Worm (Caenorhabditis elegans): ENCODE results near the gene F57F4.2.

Gene F57F4.2

DNA sequence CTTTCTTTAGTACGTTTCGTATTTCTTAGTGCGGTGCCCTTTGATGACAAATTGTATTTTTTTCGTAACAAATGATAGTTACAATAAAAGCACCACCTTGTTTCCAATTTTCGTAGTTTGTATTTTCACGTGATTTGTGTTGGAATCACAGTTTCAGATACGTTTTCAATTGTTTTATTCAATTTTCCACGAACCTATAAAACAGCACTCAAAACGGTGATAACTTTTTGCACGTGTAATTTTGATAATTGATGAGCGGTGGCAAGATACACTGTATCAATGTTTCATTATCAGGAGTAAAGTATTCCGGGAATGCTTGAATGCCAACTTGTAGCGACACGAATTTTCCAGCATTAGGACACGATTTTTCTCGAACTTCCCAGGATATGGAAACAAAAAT, 21.6 kb upstream of the F57F4.2 start (continued):
- peak; percentile 37 for TF ChIP-seq nhr-48 (tag; optimal IDR thresholded peaks at IDR 0.05)
- TF ChIP-seq snpc-4 (tag; optimal IDR thresholded peaks at IDR 0.05): no peak
- TF ChIP-seq ceh-32 (tag; optimal IDR thresholded peaks at IDR 0.05; ENCODE audit: poor library complexity): no peak
- TF ChIP-seq nhr-77 (tag; optimal IDR thresholded peaks at IDR 0.05): peak; percentile 54
- TF ChIP-seq F44E2.7 (GFP tag; IDR thresholded peaks at IDR 0.05): no peak
- peak; percentile 91 for TF ChIP-seq nhr-28 (tag; optimal IDR thresholded peaks at IDR 0.05)
- TF ChIP-seq F26F4.8 (GFP tag; conservative IDR thresholded peaks at IDR 0.05): no peak
- peak; percentile 31 for TF ChIP-seq T20F7.1 (GFP tag; optimal IDR thresholded peaks at IDR 0.05)
- no peak for TF ChIP-seq Y75B8A.6 (GFP tag; IDR thresholded peaks at IDR 0.05)
- TF ChIP-seq nhr-237 (tag; optimal IDR thresholded peaks at IDR 0.05): no peak
- TF ChIP-seq rbr-2 (tag; optimal IDR thresholded peaks at IDR 0.05): no peak
- TF ChIP-seq F37D6.2 (tag; optimal IDR thresholded peaks at IDR 0.05): no peak
- TF ChIP-seq ztf-11 (tag; optimal IDR thresholded peaks at IDR 0.05): no peak
- peak in 1 of 2 experiments; percentile 25 for TF ChIP-seq unc-62 (GFP tag; optimal IDR thresholded peaks at IDR 0.05 in 1 of 2)
- no peak for TF ChIP-seq unc-62 (tag; optimal IDR thresholded peaks at IDR 0.05)
- TF ChIP-seq snpc-1.2 (GFP tag; IDR thresholded peaks at IDR 0.05): no peak
- TF ChIP-seq dve-1 (tag; optimal IDR thresholded peaks at IDR 0.05; ENCODE audit: insufficient read depth): peak; percentile 74
- no peak for TF ChIP-seq skn-1 (tag; optimal IDR thresholded peaks at IDR 0.05)
- TF ChIP-seq fos-1 (tag; optimal IDR thresholded peaks at IDR 0.05): no peak
- TF ChIP-seq D1046.2 (GFP tag; IDR thresholded peaks at IDR 0.05): no peak
- no peak for TF ChIP-seq lin-13 (GFP tag; optimal IDR thresholded peaks at IDR 0.05)
- TF ChIP-seq lin-15B (tag; optimal IDR thresholded peaks at IDR 0.05): no peak
- no peak for TF ChIP-seq madf-5 (GFP tag; IDR thresholded peaks at IDR 0.05)
- TF ChIP-seq zip-2 (tag; optimal IDR thresholded peaks at IDR 0.05): no peak
- TF ChIP-seq daf-12 (tag; optimal IDR thresholded peaks at IDR 0.05): no peak

DNA sequence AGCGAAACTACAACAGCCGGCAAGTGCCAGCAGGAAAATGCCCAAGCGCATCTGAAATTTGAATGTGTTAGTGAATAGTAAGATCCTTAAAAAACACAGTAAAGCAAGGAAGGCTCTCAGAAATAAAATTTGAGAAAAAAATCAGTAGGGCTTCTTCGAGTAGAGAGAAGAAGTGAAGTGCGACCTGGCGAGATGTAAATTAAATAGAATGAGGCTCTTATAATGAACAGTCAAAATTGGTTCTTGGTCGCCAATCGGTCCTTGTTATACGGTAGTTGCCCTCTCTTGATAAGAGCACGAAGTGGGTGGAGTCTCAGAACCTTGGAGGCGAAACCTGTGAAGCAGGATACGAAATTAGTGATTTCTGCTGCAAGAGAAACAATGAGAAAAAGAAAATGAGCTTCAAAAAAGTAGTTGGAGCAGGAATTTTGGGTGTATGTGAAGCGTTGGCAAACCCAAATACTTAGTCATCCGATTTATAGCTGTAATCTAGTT, 19.2 kb upstream of the F57F4.2 start, which contains the start of gene bcf-1:
Gene bcf-1 (minus strand): TSS at position 51 of the 495 bp plus-strand sequence.
- TF ChIP-seq pqm-1 (tag; optimal IDR thresholded peaks at IDR 0.05): peak; percentile 79
- no peak for TF ChIP-seq ceh-32 (tag; optimal IDR thresholded peaks at IDR 0.05; ENCODE audit: poor library complexity)
- no peak for TF ChIP-seq hlh-30 (tag; optimal IDR thresholded peaks at IDR 0.05; ENCODE audit: insufficient read depth)
- TF ChIP-seq hlh-11 (tag; optimal IDR thresholded peaks at IDR 0.05): peak; percentile 33
- TF ChIP-seq madf-5 (GFP tag; IDR thresholded peaks at IDR 0.05): no peak
- no peak for TF ChIP-seq ceh-28 (tag; optimal IDR thresholded peaks at IDR 0.05)
- no peak for TF ChIP-seq fos-1 (tag; optimal IDR thresholded peaks at IDR 0.05)
- no peak for TF ChIP-seq lin-1 (GFP tag; IDR thresholded peaks at IDR 0.05)
- TF ChIP-seq duxl-1 (tag; optimal IDR thresholded peaks at IDR 0.05; ENCODE audit: poor library complexity): no peak
- no peak for TF ChIP-seq ztf-11 (tag; optimal IDR thresholded peaks at IDR 0.05)
- no peak for TF ChIP-seq madf-9 (GFP tag; conservative IDR thresholded peaks at IDR 0.05)
- TF ChIP-seq nhr-42 (GFP tag; IDR thresholded peaks at IDR 0.05): no peak
- peak; percentile 63 for TF ChIP-seq dmd-6 (GFP tag; IDR thresholded peaks at IDR 0.05)
- TF ChIP-seq nhr-28 (tag; optimal IDR thresholded peaks at IDR 0.05): peak; percentile 29
- TF ChIP-seq arid-1 (GFP tag; conservative IDR thresholded peaks at IDR 0.05): no peak
- no peak for TF ChIP-seq F26F4.8 (GFP tag; conservative IDR thresholded peaks at IDR 0.05)
- TF ChIP-seq T20F7.1 (GFP tag; optimal IDR thresholded peaks at IDR 0.05): no peak
- 0 out of 2 replicates have a peak, but pooled peaks have one; percentile 52 for TF ChIP-seq php-3 (GFP tag; IDR thresholded peaks at IDR 0.05)

DNA sequence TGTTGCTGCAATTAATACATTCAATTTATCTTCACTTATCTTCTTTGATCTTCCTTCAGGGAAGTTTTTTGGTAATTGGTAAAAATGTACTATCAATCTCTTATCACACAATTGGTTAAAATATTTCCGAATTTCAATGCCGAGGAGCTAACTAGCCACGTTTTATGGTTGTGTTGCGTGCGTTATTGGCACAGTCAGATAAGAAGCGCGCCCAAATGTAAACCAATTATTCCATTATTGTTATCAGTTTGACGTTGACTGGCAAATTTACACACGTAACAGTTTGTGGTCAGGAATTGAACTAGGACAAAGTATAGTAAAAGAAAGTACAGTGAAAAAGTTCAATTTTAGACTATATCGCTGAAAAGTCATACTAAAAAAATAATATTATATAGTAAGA, 18.1 kb upstream of the F57F4.2 start:
- TF ChIP-seq T26A8.4 (GFP tag; IDR thresholded peaks at IDR 0.05) (no peak), nhr-102 (tag; optimal IDR thresholded peaks at IDR 0.05) (peak; percentile 5), dve-1 (tag; optimal IDR thresholded peaks at IDR 0.05; ENCODE audit: insufficient read depth) (peak; percentile 73), nhr-28 (tag; optimal IDR thresholded peaks at IDR 0.05) (peak; percentile 84), spr-3 (GFP tag; optimal IDR thresholded peaks at IDR 0.05) (no peak), daf-16 (GFP tag; optimal IDR thresholded peaks at IDR 0.05) (no peak), daf-16 (tag; optimal IDR thresholded peaks at IDR 0.05) (peak; percentile 87), unc-39 (tag; optimal IDR thresholded peaks at IDR 0.05) (no peak), pqm-1 (tag; optimal IDR thresholded peaks at IDR 0.05) (peak; percentile 34), ceh-82 (tag; optimal IDR thresholded peaks at IDR 0.05) (no peak), dmd-6 (GFP tag; IDR thresholded peaks at IDR 0.05) (peak; percentile 34), mes-2 (tag; optimal IDR thresholded peaks at IDR 0.05; ENCODE audit: poor library complexity, severe bottlenecking) (peak; percentile 43), php-3 (GFP tag; IDR thresholded peaks at IDR 0.05) (peak; percentile 93), zfp-2 (tag; optimal IDR thresholded peaks at IDR 0.05) (no peak), hlh-11 (tag; optimal IDR thresholded peaks at IDR 0.05) (peak; percentile 63)

Data from whole organism, L4 larva.